Worm (Caenorhabditis elegans): ENCODE data around the gene Y113G7B.12.

The Y113G7B.12 gene

DNA sequence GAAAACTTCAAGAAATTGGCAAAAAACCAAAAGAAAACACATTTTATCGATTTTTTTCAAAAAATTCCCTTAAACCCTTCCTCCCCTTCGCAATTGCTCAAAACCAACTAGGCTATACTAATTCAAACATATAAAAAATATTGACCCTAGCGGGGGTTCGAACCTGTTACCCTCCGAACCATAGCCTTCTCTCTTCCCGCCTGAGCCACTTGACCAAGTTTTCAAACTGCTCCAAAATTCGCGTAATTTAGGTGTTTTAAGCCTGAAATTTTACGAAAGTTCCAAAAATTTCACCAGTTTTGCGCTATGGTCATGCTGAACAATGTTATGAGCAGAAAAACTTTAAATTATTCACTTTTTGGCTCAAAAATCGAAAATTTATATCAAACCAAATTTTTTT, 22.0 kb upstream of the Y113G7B.12 start (continued):
- no peak for TF ChIP-seq hsf-1 (GFP tag; IDR thresholded peaks at IDR 0.05)
- peak; percentile 7 for TF ChIP-seq attf-5 (GFP tag; optimal IDR thresholded peaks at IDR 0.05)
- TF ChIP-seq somi-1 (GFP tag; optimal IDR thresholded peaks at IDR 0.05): no peak
- TF ChIP-seq ztf-25 (GFP tag; IDR thresholded peaks at IDR 0.05): 0 out of 2 replicates have a peak, but pooled peaks have one; percentile 5
- no peak for TF ChIP-seq unc-130 (GFP tag; optimal IDR thresholded peaks at IDR 0.05)
- TF ChIP-seq F39B2.1 (GFP tag; IDR thresholded peaks at IDR 0.05): peak; percentile 63; the same call in 1 of the 2 replicates
- TF ChIP-seq dox-1 (GFP tag; IDR thresholded peaks at IDR 0.05): no peak
- peak; percentile 34; the same call in 1 of the 2 replicates for TF ChIP-seq madf-6 (GFP tag; IDR thresholded peaks at IDR 0.05)
- 0 out of 2 replicates have a peak, but pooled peaks have one; percentile 37 for TF ChIP-seq attf-6 (GFP tag; IDR thresholded peaks at IDR 0.05)
- TF ChIP-seq Y53G8AR.9 (GFP tag; conservative IDR thresholded peaks at IDR 0.05): peak; percentile 45; the same call in 1 of the 2 replicates
- TF ChIP-seq rpc-1 (optimal IDR thresholded peaks at IDR 0.05): no peak
- peak; percentile 51 for TF ChIP-seq rpc-1 (tag; optimal IDR thresholded peaks at IDR 0.05)
- TF ChIP-seq nhr-120 (GFP tag; IDR thresholded peaks at IDR 0.05): 0 out of 2 replicates have a peak, but pooled peaks have one; percentile 14
- 0 out of 2 replicates have a peak, but pooled peaks have one; percentile 33 for TF ChIP-seq aptf-3 (GFP tag; IDR thresholded peaks at IDR 0.05)

- no peak for TF ChIP-seq Y95B8A.8 (GFP tag; IDR thresholded peaks at IDR 0.05)
- TF ChIP-seq F49E8.2 (tag; optimal IDR thresholded peaks at IDR 0.05; ENCODE audit: insufficient read depth): no peak
- no peak for TF ChIP-seq F37B4.10 (GFP tag; IDR thresholded peaks at IDR 0.05)
Observed at ce11 chrV:20233743-20234142, 21.3 kb upstream of the Y113G7B.12 start, which contains the start of gene Y113G7B.15. Gene Y113G7B.15, minus strand, starts transcription at chrV:20233843.

DNA sequence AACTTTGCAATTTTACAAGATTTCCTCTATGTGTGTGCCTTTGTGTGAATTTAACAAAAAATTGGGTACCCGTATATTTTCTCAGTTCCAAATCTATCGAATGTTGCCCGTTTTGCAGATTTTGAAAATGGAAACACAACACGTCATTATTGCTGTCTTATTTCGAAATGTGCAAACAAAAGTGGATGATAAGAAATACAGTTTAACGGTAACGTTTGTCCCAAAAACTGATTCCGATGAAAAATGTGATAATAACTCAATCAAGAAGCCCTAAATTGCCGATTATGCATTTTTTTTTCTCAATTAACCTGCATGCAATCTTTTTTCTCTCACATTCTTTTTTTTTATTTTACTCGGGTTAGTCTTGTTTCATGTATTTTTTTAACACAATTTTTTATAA, 12.8 kb upstream of the Y113G7B.12 start:
- TF ChIP-seq hsf-1 (GFP tag; IDR thresholded peaks at IDR 0.05) (no peak), cebp-1 (GFP tag; IDR thresholded peaks at IDR 0.05) (no peak), cebp-1 (tag; optimal IDR thresholded peaks at IDR 0.05) (peak; percentile 50), attf-5 (GFP tag; optimal IDR thresholded peaks at IDR 0.05) (no peak), nhr-80 (tag; optimal IDR thresholded peaks at IDR 0.05) (peak; percentile 65), somi-1 (GFP tag; optimal IDR thresholded peaks at IDR 0.05) (no peak)

ce11 chrV:20223725-20224124, 11.2 kb upstream of the Y113G7B.12 start:
- TF ChIP-seq lag-1 (GFP tag; IDR thresholded peaks at IDR 0.05): no peak
- TF ChIP-seq ztf-3 (GFP tag; optimal IDR thresholded peaks at IDR 0.05): no peak
- TF ChIP-seq cebp-1 (GFP tag; IDR thresholded peaks at IDR 0.05): no peak
- TF ChIP-seq cebp-1 (tag; optimal IDR thresholded peaks at IDR 0.05): no peak
- TF ChIP-seq tbp1 (GFP tag; optimal IDR thresholded peaks at IDR 0.05): peak; percentile 63
- no peak for TF ChIP-seq lir-1 (GFP tag; conservative IDR thresholded peaks at IDR 0.05)
- TF ChIP-seq him-1 (tag; optimal IDR thresholded peaks at IDR 0.05): no peak
- TF ChIP-seq Y79H2A.3 (GFP tag; conservative IDR thresholded peaks at IDR 0.05): no peak
- TF ChIP-seq hsf-1 (GFP tag; IDR thresholded peaks at IDR 0.05): no peak
- no peak for TF ChIP-seq unc-62 (GFP tag; optimal IDR thresholded peaks at IDR 0.05)
- no peak for TF ChIP-seq ccch-3 (GFP tag; optimal IDR thresholded peaks at IDR 0.05)
- TF ChIP-seq ztf-28 (GFP tag; IDR thresholded peaks at IDR 0.05): no peak
- peak; percentile 15 for TF ChIP-seq rpc-1 (optimal IDR thresholded peaks at IDR 0.05)
- TF ChIP-seq rpc-1 (tag; optimal IDR thresholded peaks at IDR 0.05): peak; percentile 60

- TF ChIP-seq tlf-1 (GFP tag; optimal IDR thresholded peaks at IDR 0.05): no peak
- no peak for TF ChIP-seq unc-130 (GFP tag; optimal IDR thresholded peaks at IDR 0.05)
- TF ChIP-seq ama-1 (optimal IDR thresholded peaks at IDR 0.05): no peak
- TF ChIP-seq ama-1 (GFP tag; optimal IDR thresholded peaks at IDR 0.05): no peak
- no peak for TF ChIP-seq nhr-80 (tag; optimal IDR thresholded peaks at IDR 0.05)
- no peak for TF ChIP-seq him-1 (tag; optimal IDR thresholded peaks at IDR 0.05)
- no peak for TF ChIP-seq atf-7 (tag; optimal IDR thresholded peaks at IDR 0.05)
- TF ChIP-seq hlh-12 (tag; optimal IDR thresholded peaks at IDR 0.05): no peak
- TF ChIP-seq F33H1.4 (GFP tag; IDR thresholded peaks at IDR 0.05): no peak
- TF ChIP-seq bed-1 (GFP tag; IDR thresholded peaks at IDR 0.05): no peak
- no peak for TF ChIP-seq gei-17 (GFP tag; optimal IDR thresholded peaks at IDR 0.05)
- TF ChIP-seq D2030.7 (GFP tag; IDR thresholded peaks at IDR 0.05): no peak
- TF ChIP-seq B0261.1 (tag; optimal IDR thresholded peaks at IDR 0.05): no peak
- no peak for TF ChIP-seq akir-1 (GFP tag; optimal IDR thresholded peaks at IDR 0.05)
- no peak for TF ChIP-seq rpc-1 (optimal IDR thresholded peaks at IDR 0.05)
- no peak for TF ChIP-seq rpc-1 (tag; optimal IDR thresholded peaks at IDR 0.05)
- TF ChIP-seq F37B4.10 (GFP tag; IDR thresholded peaks at IDR 0.05): no peak
- no peak for TF ChIP-seq hmg-1.2 (GFP tag; IDR thresholded peaks at IDR 0.05)
- no peak for TF ChIP-seq ceh-79 (tag; optimal IDR thresholded peaks at IDR 0.05)
- TF ChIP-seq madf-6 (GFP tag; IDR thresholded peaks at IDR 0.05): no peak
Observed at ce11 chrV:20220604-20221003, 8.1 kb upstream of the Y113G7B.12 start.
